Worm (Caenorhabditis elegans): Measurements from ENCODE around the gene F57C2.5.

Gene F57C2.5

DNA sequence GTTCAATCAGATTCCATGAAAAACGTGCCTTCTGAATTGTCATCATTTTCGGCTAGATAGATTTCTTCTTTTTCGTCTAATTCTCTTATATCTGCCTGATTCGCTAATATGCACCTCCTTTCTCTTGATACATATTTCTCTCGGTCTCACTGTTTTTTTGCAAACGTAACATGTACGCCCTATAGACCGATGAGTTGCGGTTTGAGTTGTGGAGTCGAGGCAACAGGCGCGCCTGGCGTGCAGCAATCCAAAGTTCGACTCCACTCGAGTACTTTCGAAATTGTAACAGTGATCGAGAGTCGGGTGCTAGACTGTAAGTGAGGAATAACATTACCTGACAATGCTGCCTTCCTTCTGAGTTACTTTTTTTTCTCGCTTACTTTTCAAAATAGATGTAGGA is 31.2 kb downstream of the F57C2.5 start:
- TF ChIP-seq nhr-179 (tag; optimal IDR thresholded peaks at IDR 0.05) (no peak), ZK185.1 (tag; optimal IDR thresholded peaks at IDR 0.05; ENCODE audit: poor library complexity, severe bottlenecking) (peak; percentile 87), akir-1 (GFP tag; optimal IDR thresholded peaks at IDR 0.05) (peak; percentile 88), fkh-3 (tag; optimal IDR thresholded peaks at IDR 0.05) (peak; percentile 94), Y53G8AR.9 (GFP tag; conservative IDR thresholded peaks at IDR 0.05) (peak; percentile 84), nfya-1 (tag; optimal IDR thresholded peaks at IDR 0.05; ENCODE audit: borderline replicate concordance, insufficient read depth) (no peak), mcd-1 (GFP tag; IDR thresholded peaks at IDR 0.05) (peak; percentile 71), ets-4 (GFP tag; optimal IDR thresholded peaks at IDR 0.05) (peak; percentile 64), ceh-40 (GFP tag; IDR thresholded peaks at IDR 0.05) (peak; percentile 85), hmg-1.2 (GFP tag; IDR thresholded peaks at IDR 0.05) (peak; percentile 84), B0019.2 (GFP tag; conservative IDR thresholded peaks at IDR 0.05) (peak; percentile 42; the same call in 1 of the 2 replicates), hsf-1 (GFP tag; IDR thresholded peaks at IDR 0.05) (peak; percentile 71; the same call in 1 of the 2 replicates), ceh-91 (GFP tag; IDR thresholded peaks at IDR 0.05) (peak; percentile 23; the same call in 1 of the 2 replicates), hlh-26 (GFP tag; conservative IDR thresholded peaks at IDR 0.05) (no peak), cebp-1 (GFP tag; IDR thresholded peaks at IDR 0.05) (peak; percentile 47; the same call in 1 of the 2 replicates), cebp-1 (tag; optimal IDR thresholded peaks at IDR 0.05) (peak; percentile 85), tlf-1 (GFP tag; optimal IDR thresholded peaks at IDR 0.05) (peak; percentile 60), hrde-1 (tag; optimal IDR thresholded peaks at IDR 0.05; ENCODE audit: borderline replicate concordance) (peak; percentile 80), F37B4.10 (GFP tag; IDR thresholded peaks at IDR 0.05) (no peak), T07F8.4 (tag; optimal IDR thresholded peaks at IDR 0.05) (peak; percentile 91), attf-3 (GFP tag; conservative IDR thresholded peaks at IDR 0.05) (0 out of 2 replicates have a peak, but pooled peaks have one; percentile 29), F49E8.2 (tag; optimal IDR thresholded peaks at IDR 0.05; ENCODE audit: insufficient read depth) (peak; percentile 80), somi-1 (GFP tag; optimal IDR thresholded peaks at IDR 0.05) (peak; percentile 83), egl-44 (GFP tag; IDR thresholded peaks at IDR 0.05) (peak; percentile 94), K12H6.12 (tag; optimal IDR thresholded peaks at IDR 0.05) (peak; percentile 87), snpc-1.1 (tag; optimal IDR thresholded peaks at IDR 0.05; ENCODE audit: insufficient read depth) (peak; percentile 86), zfh-2 (GFP tag; conservative IDR thresholded peaks at IDR 0.05) (0 out of 2 replicates have a peak, but pooled peaks have one; percentile 53), Y56A3A.18 (GFP tag; IDR thresholded peaks at IDR 0.05) (peak; percentile 96), die-1 (tag; optimal IDR thresholded peaks at IDR 0.05) (peak; percentile 96), madf-6 (GFP tag; IDR thresholded peaks at IDR 0.05) (peak; percentile 78), Y79H2A.3 (GFP tag; conservative IDR thresholded peaks at IDR 0.05) (no peak; the same call in 1 of the 2 replicates), dox-1 (GFP tag; IDR thresholded peaks at IDR 0.05) (peak; percentile 94), B0261.1 (tag; optimal IDR thresholded peaks at IDR 0.05) (peak; percentile 93), lir-1 (GFP tag; conservative IDR thresholded peaks at IDR 0.05) (peak; percentile 67), nhr-120 (GFP tag; IDR thresholded peaks at IDR 0.05) (peak; percentile 89; the same call in 1 of the 2 replicates), mes-4 (tag; optimal IDR thresholded peaks at IDR 0.05) (peak; percentile 84), sptf-2 (GFP tag; optimal IDR thresholded peaks at IDR 0.05) (peak; percentile 86), attf-5 (GFP tag; optimal IDR thresholded peaks at IDR 0.05) (peak; percentile 92), F33H1.4 (GFP tag; IDR thresholded peaks at IDR 0.05) (peak; percentile 54), rpc-1 (optimal IDR thresholded peaks at IDR 0.05) (peak; percentile 93), rpc-1 (tag; optimal IDR thresholded peaks at IDR 0.05) (peak; percentile 98), nhr-80 (tag; optimal IDR thresholded peaks at IDR 0.05) (peak; percentile 73), C17E4.6 (GFP tag; IDR thresholded peaks at IDR 0.05) (0 out of 2 replicates have a peak, but pooled peaks have one; percentile 69), ztf-28 (GFP tag; IDR thresholded peaks at IDR 0.05) (peak; percentile 63; the same call in 1 of the 2 replicates), nfya-2 (GFP tag; IDR thresholded peaks at IDR 0.05) (no peak), lsl-1 (GFP tag; optimal IDR thresholded peaks at IDR 0.05) (peak; percentile 67), F52B5.7 (tag; optimal IDR thresholded peaks at IDR 0.05) (peak; percentile 95), Y95B8A.8 (GFP tag; IDR thresholded peaks at IDR 0.05) (peak; percentile 77; the same call in 1 of the 2 replicates)

All from whole organism, young adult.